Worm (Caenorhabditis elegans) whole organism, late embryonic: ENCODE measurements around the gene F57F5.3.

ENCODE experiments used
- F13H6.1 ChIP-seq: sonication (generic microtip); optimal IDR thresholded peaks from 2 replicates; lab custom pipeline; 2016; ENCODE audit warnings: missing genetic modification characterization, missing compliant biosample characterization
- T23F11.4 ChIP-seq: fragments of 200-800 bp; sonication (Bioruptor generic); optimal IDR thresholded peaks from 2 replicates; lab custom pipeline; 2018; ENCODE audit warnings: mild to moderate bottlenecking, missing genetic modification characterization, missing compliant biosample characterization
- ceh-2 ChIP-seq: sonication (generic microtip); optimal IDR thresholded peaks from 2 replicates; lab custom pipeline; 2016; ENCODE audit warnings: missing genotype, missing genetic modification characterization, missing compliant biosample characterization
- che-1 ChIP-seq: sonication (generic microtip); optimal IDR thresholded peaks from 2 replicates; lab custom pipeline; 2016; ENCODE audit warnings: mild to moderate bottlenecking, missing genetic modification characterization, missing compliant biosample characterization
- ets-4 ChIP-seq: sonication (generic microtip); optimal IDR thresholded peaks from 2 replicates; lab custom pipeline; 2016; ENCODE audit warnings: missing genetic modification characterization, missing compliant biosample characterization
- lin-11 ChIP-seq: fragments of 200-800 bp; sonication (Bioruptor generic); optimal IDR thresholded peaks from 2 replicates; lab custom pipeline; 2018; ENCODE audit warnings: mild to moderate bottlenecking, missing genetic modification characterization, missing compliant biosample characterization
- pha-4 ChIP-seq: fragments of 150-350 bp; optimal IDR thresholded peaks from 2 replicates; lab custom pipeline; 2018; ENCODE audit warnings: missing biosample characterization, missing genetic modification reagents, missing genetic modification characterization
- pqm-1 ChIP-seq: sonication (generic microtip); optimal IDR thresholded peaks from 2 replicates; lab custom pipeline; 2016; ENCODE audit warnings: missing genetic modification characterization, missing compliant biosample characterization
- rnt-1 ChIP-seq: sonication (generic microtip); optimal IDR thresholded peaks from 2 replicates; lab custom pipeline; 2016; ENCODE audit warnings: missing genetic modification characterization, missing compliant biosample characterization
- ttx-3 ChIP-seq: sonication (generic microtip); optimal IDR thresholded peaks from 2 replicates; lab custom pipeline; 2016; ENCODE audit warnings: missing genetic modification reagents, missing genetic modification characterization, missing compliant biosample characterization
- unc-86 ChIP-seq: sonication (generic microtip); optimal IDR thresholded peaks from 2 replicates; lab custom pipeline; 2016; ENCODE audit warnings: missing genetic modification characterization, missing compliant biosample characterization

ce11 chrV:12047735-12048134, 41.3 kb upstream of the F57F5.3 start:
- no peak for TF ChIP-seq pha-4
- TF ChIP-seq che-1 (tag; lab: Kevin White, UChicago): no peak
- no peak for TF ChIP-seq pqm-1 (tag; lab: Kevin White, UChicago)
- no peak for TF ChIP-seq rnt-1 (tag; lab: Kevin White, UChicago)
- no peak for TF ChIP-seq ttx-3 (tag; lab: Kevin White, UChicago)
- no peak for TF ChIP-seq lin-11
- no peak for TF ChIP-seq ets-4 (tag; lab: Kevin White, UChicago)
- TF ChIP-seq unc-86 (tag; lab: Kevin White, UChicago): no peak
- no peak for TF ChIP-seq ceh-2
- TF ChIP-seq T23F11.4 (GFP tag; lab: Kevin White, UChicago): no peak
- no peak for TF ChIP-seq F13H6.1 (tag; lab: Kevin White, UChicago)
